Fruit fly (Drosophila melanogaster) whole organism, embryonic: ENCODE data around the gene CG13248.

Source experiments
- CG10147 ChIP-seq: fragments of 200-800 bp; sonication (Bioruptor generic); optimal IDR thresholded peaks from 2 replicates; lab custom pipeline; 2019; ENCODE audit warnings: missing biosample characterization, mild to moderate bottlenecking, missing genetic modification characterization, moderate library complexity
- CG10321 ChIP-seq: fragments of 200-800 bp; sonication (Bioruptor generic); IDR thresholded peaks from 2 replicates; pipeline ENCODE4 v1.3.6; 2022; ENCODE audit warnings: missing biosample characterization, missing genetic modification characterization
- CG10462 ChIP-seq: fragments of 200-800 bp; sonication (Bioruptor generic); optimal IDR thresholded peaks from 2 replicates; lab custom pipeline; 2016; ENCODE audit warnings: missing biosample characterization, missing genetic modification characterization
- CG11085 ChIP-seq: fragments of 200-800 bp; sonication (Bioruptor generic); IDR thresholded peaks from 2 replicates; pipeline ENCODE4 v1.3.6; 2022; ENCODE audit warnings: missing biosample characterization, missing genetic modification characterization
- CG11247 ChIP-seq: fragments of 200-800 bp; sonication (Bioruptor generic); IDR thresholded peaks from 2 replicates; pipeline ENCODE4 v1.3.6; 2022; ENCODE audit warnings: missing biosample characterization, missing genetic modification characterization
- CG11696 ChIP-seq: fragments of 200-800 bp; sonication (Bioruptor generic); IDR thresholded peaks from 2 replicates; pipeline ENCODE4 v1.3.6; 2022; ENCODE audit warnings: missing biosample characterization, missing genetic modification characterization
- CG13296 ChIP-seq: fragments of 200-800 bp; sonication (Bioruptor generic); optimal IDR thresholded peaks from 3 replicates; lab custom pipeline; 2018; ENCODE audit warnings: missing biosample characterization, mild to moderate bottlenecking, missing genetic modification characterization
- CG13624 ChIP-seq: fragments of 200-800 bp; sonication (Bioruptor generic); optimal IDR thresholded peaks from 2 replicates; lab custom pipeline; 2016; ENCODE audit warnings: missing biosample characterization, missing genetic modification characterization
- CG13894 ChIP-seq: fragments of 200-800 bp; sonication (Bioruptor generic); optimal IDR thresholded peaks from 3 replicates; lab custom pipeline; 2018; ENCODE audit warnings: missing biosample characterization, mild to moderate bottlenecking, missing genetic modification characterization, moderate library complexity
- CG15479 ChIP-seq: fragments of 200-800 bp; sonication (Bioruptor generic); optimal IDR thresholded peaks from 3 replicates; lab custom pipeline; 2019; ENCODE audit warnings: missing biosample characterization, mild to moderate bottlenecking, missing genetic modification characterization, moderate library complexity
- CG16779 ChIP-seq: fragments of 200-800 bp; sonication (Bioruptor generic); IDR thresholded peaks from 2 replicates; pipeline ENCODE4 v1.3.6; 2022; ENCODE audit warnings: missing biosample characterization, missing genetic modification characterization
- CG17612 ChIP-seq: fragments of 200-800 bp; sonication (Bioruptor generic); IDR thresholded peaks from 2 replicates; pipeline ENCODE4 v1.3.6; 2022; ENCODE audit warnings: missing biosample characterization, missing genetic modification characterization
- CG30403 ChIP-seq: fragments of 200-800 bp; sonication (Bioruptor generic); optimal IDR thresholded peaks from 3 replicates; lab custom pipeline; 2016; ENCODE audit warnings: missing biosample characterization, missing genetic modification characterization
- CG33557 ChIP-seq: fragments of 200-800 bp; sonication (Bioruptor generic); optimal IDR thresholded peaks from 2 replicates; lab custom pipeline; 2019; ENCODE audit warnings: missing biosample characterization, mild to moderate bottlenecking, missing genetic modification characterization, moderate library complexity
- CG6254 ChIP-seq: fragments of 200-800 bp; sonication (Bioruptor generic); optimal IDR thresholded peaks from 3 replicates; lab custom pipeline; 2017; ENCODE audit warnings: mild to moderate bottlenecking, missing biosample characterization, missing genetic modification reagents, missing genetic modification characterization
- CG6272 ChIP-seq: fragments of 200-800 bp; sonication (Bioruptor generic); IDR thresholded peaks from 2 replicates; pipeline ENCODE4 v1.3.6; 2022; ENCODE audit warnings: missing biosample characterization, missing genetic modification characterization
- CG7271 ChIP-seq: fragments of 200-800 bp; sonication (Bioruptor generic); optimal IDR thresholded peaks from 2 replicates; lab custom pipeline; 2018; ENCODE audit warnings: missing biosample characterization, mild to moderate bottlenecking, missing genetic modification characterization, moderate library complexity
- CG7963 ChIP-seq: fragments of 200-800 bp; sonication (Bioruptor generic); IDR thresholded peaks from 3 replicates; pipeline ENCODE4 v1.3.6; 2022; ENCODE audit warnings: missing biosample characterization, missing genetic modification characterization; ENCODE audit not compliant: partially characterized antibody
- CG9437 ChIP-seq: fragments of 200-800 bp; sonication (Bioruptor generic); optimal IDR thresholded peaks from 2 replicates; lab custom pipeline; 2018; ENCODE audit warnings: missing biosample characterization, mild to moderate bottlenecking, missing genetic modification characterization
- CG9817 ChIP-seq: fragments of 200-800 bp; sonication (Bioruptor generic); optimal IDR thresholded peaks from 2 replicates; lab custom pipeline; 2018; ENCODE audit warnings: missing biosample characterization, mild to moderate bottlenecking, missing genetic modification characterization, moderate library complexity
- CHES-1-like ChIP-seq: fragments of 200-800 bp; sonication (Bioruptor generic); optimal IDR thresholded peaks from 2 replicates; lab custom pipeline; 2016; ENCODE audit warnings: missing biosample characterization, missing genetic modification characterization
- Dfd ChIP-seq, 2 experiments: fragments of >200 bp; optimal IDR thresholded peaks; 2 replicates each; lab custom pipeline; 2017; ENCODE audit warnings: missing biosample characterization in 2 of 2, missing genetic modification characterization in 2 of 2
- Dip3 ChIP-seq: fragments of 200-800 bp; sonication (Bioruptor generic); optimal IDR thresholded peaks from 3 replicates; lab custom pipeline; 2016; ENCODE audit warnings: missing biosample characterization, missing genetic modification characterization
- H2.0 ChIP-seq: fragments of 200-800 bp; sonication (Bioruptor generic); IDR thresholded peaks from 2 replicates; pipeline ENCODE4 v1.3.6; 2022; ENCODE audit warnings: missing biosample characterization, missing genetic modification characterization
- HLH54F ChIP-seq: fragments of 200-800 bp; sonication (Bioruptor generic); optimal IDR thresholded peaks from 3 replicates; lab custom pipeline; 2016; ENCODE audit warnings: missing biosample characterization, missing genetic modification characterization
- Hey ChIP-seq: fragments of 200-800 bp; sonication (Bioruptor generic); optimal IDR thresholded peaks from 3 replicates; lab custom pipeline; 2018; ENCODE audit warnings: missing biosample characterization, mild to moderate bottlenecking, missing genetic modification characterization
- Hsf ChIP-seq: fragments of 200-800 bp; sonication (Bioruptor generic); optimal IDR thresholded peaks from 3 replicates; lab custom pipeline; 2016; ENCODE audit warnings: missing biosample characterization, missing genetic modification characterization
- Mad ChIP-seq: fragments of 200-800 bp; sonication (Bioruptor generic); optimal IDR thresholded peaks from 2 replicates; lab custom pipeline; 2016; ENCODE audit warnings: missing biosample characterization, missing genetic modification characterization
- NC2β ChIP-seq: fragments of 200-800 bp; sonication (Bioruptor generic); optimal IDR thresholded peaks from 2 replicates; lab custom pipeline; 2016; ENCODE audit warnings: missing biosample characterization, missing genetic modification characterization
- NFAT ChIP-seq: fragments of 200-800 bp; sonication (Bioruptor generic); IDR thresholded peaks from 2 replicates; pipeline ENCODE4 v1.3.6; 2022; ENCODE audit warnings: missing biosample characterization, missing genetic modification characterization
- Stat92E ChIP-seq, 3 experiments: fragments of >200 bp in 2 of 3; fragments of 200-800 bp in 1 of 3; sonication (Bioruptor generic) in 1 of 3; optimal IDR thresholded peaks; 2 replicates each; lab custom pipeline; 2017 to 2019; ENCODE audit warnings: missing biosample characterization in 3 of 3, missing genetic modification characterization in 3 of 3, mild to moderate bottlenecking in 1 of 3, moderate library complexity in 1 of 3
- abd-A ChIP-seq: fragments of 200-800 bp; sonication (Bioruptor generic); optimal IDR thresholded peaks from 3 replicates; lab custom pipeline; 2019; ENCODE audit warnings: missing biosample characterization, mild to moderate bottlenecking, missing genetic modification characterization, moderate library complexity
- al ChIP-seq: fragments of 200-800 bp; sonication (Bioruptor generic); IDR thresholded peaks from 2 replicates; pipeline ENCODE4 v1.3.6; 2022; ENCODE audit warnings: missing biosample characterization, missing genetic modification characterization
- bcd ChIP-seq: fragments of 200-800 bp; sonication (Bioruptor generic); optimal IDR thresholded peaks from 2 replicates; lab custom pipeline; 2017; ENCODE audit warnings: missing biosample characterization, mild to moderate bottlenecking, missing genetic modification characterization
- cas ChIP-seq: fragments of 200-800 bp; sonication (Bioruptor generic); IDR thresholded peaks from 2 replicates; pipeline ENCODE4 v1.3.6; 2022; ENCODE audit warnings: missing biosample characterization, missing genetic modification characterization
- cato ChIP-seq: fragments of 200-800 bp; sonication (Bioruptor generic); optimal IDR thresholded peaks from 2 replicates; lab custom pipeline; 2016; ENCODE audit warnings: missing biosample characterization, missing genetic modification characterization, borderline replicate concordance
- ci ChIP-seq: fragments of 200-800 bp; sonication (Bioruptor generic); IDR thresholded peaks from 3 replicates; pipeline ENCODE4 v1.3.6; 2022; ENCODE audit warnings: missing biosample characterization, missing genetic modification characterization
- ftz-f1 ChIP-seq: fragments of 200-800 bp; sonication (Bioruptor generic); optimal IDR thresholded peaks from 2 replicates; lab custom pipeline; 2016; ENCODE audit warnings: missing biosample characterization, missing genetic modification characterization
- hth ChIP-seq: fragments of >200 bp; optimal IDR thresholded peaks from 2 replicates; lab custom pipeline; 2017; ENCODE audit warnings: inconsistent platforms
- kay ChIP-seq: fragments of 200-800 bp; sonication (Bioruptor generic); optimal IDR thresholded peaks from 2 replicates; lab custom pipeline; 2016; ENCODE audit warnings: missing biosample characterization, missing genetic modification characterization
- nau ChIP-seq: fragments of 200-800 bp; sonication (Bioruptor generic); optimal IDR thresholded peaks from 3 replicates; lab custom pipeline; 2017; ENCODE audit warnings: missing biosample characterization, mild to moderate bottlenecking, missing genetic modification characterization, missing genetic modification reagents
- oc ChIP-seq: fragments of 200-800 bp; sonication (Bioruptor generic); optimal IDR thresholded peaks from 2 replicates; lab custom pipeline; 2018; ENCODE audit warnings: missing biosample characterization, mild to moderate bottlenecking, missing genetic modification characterization, moderate library complexity
- pfk ChIP-seq: fragments of 200-800 bp; sonication (Bioruptor generic); optimal IDR thresholded peaks from 2 replicates; lab custom pipeline; 2018; ENCODE audit warnings: missing biosample characterization, mild to moderate bottlenecking, missing genetic modification characterization, moderate library complexity
- pita ChIP-seq: fragments of 200-800 bp; sonication (Bioruptor generic); optimal IDR thresholded peaks from 2 replicates; lab custom pipeline; 2017; ENCODE audit warnings: missing biosample characterization, mild to moderate bottlenecking, missing genetic modification characterization
- sima ChIP-seq: fragments of 200-800 bp; sonication (Bioruptor generic); optimal IDR thresholded peaks from 2 replicates; lab custom pipeline; 2016; ENCODE audit warnings: missing biosample characterization, missing genetic modification characterization
- sr ChIP-seq: fragments of 200-800 bp; sonication (Bioruptor generic); IDR thresholded peaks from 3 replicates; pipeline ENCODE4 v1.3.6; 2022; ENCODE audit warnings: missing biosample characterization, missing genetic modification characterization
- trh ChIP-seq: fragments of 200-800 bp; sonication (Bioruptor generic); optimal IDR thresholded peaks from 2 replicates; lab custom pipeline; 2016; ENCODE audit warnings: missing biosample characterization, missing genetic modification characterization
- usp ChIP-seq: fragments of >200 bp; optimal IDR thresholded peaks from 2 replicates; lab custom pipeline; 2017; ENCODE audit warnings: missing biosample characterization, missing genetic modification characterization
- wor ChIP-seq: fragments of 200-800 bp; sonication (Bioruptor generic); IDR thresholded peaks from 2 replicates; pipeline ENCODE4 v1.3.6; 2022; ENCODE audit warnings: missing biosample characterization, missing genetic modification characterization
- z ChIP-seq: fragments of 200-800 bp; sonication (Bioruptor generic); IDR thresholded peaks from 3 replicates; pipeline ENCODE4 v1.3.6; 2022; ENCODE audit warnings: missing biosample characterization, missing genetic modification characterization
- zen2 ChIP-seq: fragments of 200-800 bp; sonication (Bioruptor generic); IDR thresholded peaks from 3 replicates; pipeline ENCODE4 v1.3.6; 2022; ENCODE audit warnings: missing biosample characterization, missing genetic modification characterization; ENCODE audit not compliant: partially characterized antibody

The CG13248 gene

DNA sequence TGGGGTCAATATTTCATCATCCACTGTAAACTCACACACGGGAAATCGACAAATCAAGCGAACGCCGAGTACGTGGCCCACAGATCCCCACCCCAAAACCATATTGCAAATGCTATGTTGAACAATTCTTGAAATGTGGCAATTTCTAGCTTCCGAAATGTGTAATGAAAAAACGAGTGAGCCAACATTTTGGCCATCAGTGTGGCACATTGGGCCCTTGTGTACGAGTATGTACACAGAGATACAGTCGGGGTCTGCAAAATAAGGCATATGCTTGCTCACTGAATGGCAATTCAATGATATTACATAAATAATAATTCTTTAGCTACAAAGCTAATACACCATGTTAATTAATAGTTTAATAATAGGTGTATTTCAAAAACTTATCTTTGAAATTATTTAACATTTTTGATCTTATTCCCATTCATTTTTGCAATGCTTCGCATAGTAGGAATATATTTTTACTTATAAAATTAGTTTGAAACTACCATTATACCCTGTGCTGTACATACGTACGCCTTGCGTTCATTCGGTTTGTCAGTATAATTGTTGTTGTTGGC is 10.7 kb downstream of the CG13248 start (continued):
- TF ChIP-seq z (GFP tag; lab: Robert Waterston, UW) (no peak), hth (lab: Kevin White, UChicago) (no peak), pita (GFP tag; lab: Kevin White, UChicago) (no peak), zen2 (GFP tag; lab: Robert Waterston, UW) (no peak), CG9817 (peak; percentile 82), CG7963 (no peak), nau (GFP tag; lab: Kevin White, UChicago) (peak; percentile 80), bcd (peak; percentile 87), cas (GFP tag; lab: Robert Waterston, UW) (peak; percentile 78), CG11085 (GFP tag; lab: Robert Waterston, UW) (peak; percentile 77), Mad (peak; percentile 82), pfk (GFP tag; lab: Kevin White, UChicago) (peak; percentile 40), trh (GFP tag; lab: Kevin White, UChicago) (peak; percentile 73), CG15479 (peak; percentile 7), CG13296 (peak; percentile 92), Hey (no peak), NC2β (peak; percentile 73), CG10321 (peak; percentile 54; the same call in 1 of the 2 replicates), Hsf (peak; percentile 87), Dip3 (GFP tag; lab: Kevin White, UChicago) (peak; percentile 84), wor (GFP tag; lab: Robert Waterston, UW) (peak; percentile 59), CG10147 (GFP tag; lab: Kevin White, UChicago) (peak; percentile 76), CG17612 (peak; percentile 55; the same call in 1 of the 2 replicates), ftz-f1 (GFP tag; lab: Kevin White, UChicago) (no peak), sr (0 out of 3 replicates have a peak, but pooled peaks have one; percentile 41), CG33557 (GFP tag; lab: Kevin White, UChicago) (peak; percentile 63), CG11696 (GFP tag; lab: Robert Waterston, UW) (peak; percentile 95), HLH54F (GFP tag; lab: Kevin White, UChicago) (peak; percentile 85), abd-A (tag; lab: Kevin White, UChicago) (peak; percentile 54), CG7271 (tag; lab: Kevin White, UChicago) (no peak), CHES-1-like (GFP tag; lab: Kevin White, UChicago) (peak; percentile 71), kay (GFP tag; lab: Kevin White, UChicago) (peak; percentile 80), CG13624 (GFP tag; lab: Kevin White, UChicago) (peak; percentile 77), CG11247 (GFP tag; lab: Robert Waterston, UW) (peak; percentile 77), Dfd (GFP tag; optimal IDR thresholded peaks at IDR 0.05; lab: Kevin White, UChicago) (no peak), CG6272 (GFP tag; lab: Robert Waterston, UW) (peak; percentile 73), NFAT (GFP tag; lab: Robert Waterston, UW) (peak; percentile 79), Stat92E (GFP tag; optimal IDR thresholded peaks at IDR 0.05; lab: Kevin White, UChicago) (no peak), CG16779 (GFP tag; lab: Robert Waterston, UW) (peak; percentile 66), H2.0 (peak; percentile 77), CG10462 (peak; percentile 80), CG30403 (peak; percentile 92), ci (GFP tag; lab: Robert Waterston, UW) (peak; percentile 76), CG9437 (peak; percentile 85), usp (GFP tag; lab: Kevin White, UChicago) (no peak), al (GFP tag; lab: Robert Waterston, UW) (peak; percentile 88), oc (peak; percentile 85), CG6254 (GFP tag; lab: Kevin White, UChicago) (peak; percentile 55), cato (GFP tag; lab: Kevin White, UChicago) (peak; percentile 58), sima (peak; percentile 49), CG13894 (tag; lab: Kevin White, UChicago) (peak; percentile 79)
